Fruit fly (Drosophila melanogaster): ENCODE data around the gene CG4198.

DNA sequence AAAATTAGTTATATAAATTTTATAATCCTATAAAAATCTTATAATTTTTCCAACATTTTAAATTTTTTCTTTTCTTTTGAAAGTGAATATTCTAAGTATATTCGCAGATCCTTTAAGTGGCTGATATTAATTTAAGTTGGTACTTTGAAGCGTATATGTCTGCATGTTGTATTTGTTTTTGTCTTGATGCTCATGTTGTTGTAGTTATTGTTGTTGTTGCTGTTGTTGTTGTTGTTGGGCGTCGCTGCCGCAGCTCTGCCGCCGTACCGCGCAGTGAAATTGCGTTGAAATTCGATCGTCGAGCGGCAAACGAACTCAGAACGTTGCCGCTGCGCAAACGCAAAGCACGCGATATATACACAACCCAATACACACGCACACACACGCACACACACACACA is 17.3 kb upstream of the CG4198 start, which contains the start of gene CG42749:
- no peak for TF ChIP-seq bcd (GFP tag; optimal IDR thresholded peaks at IDR 0.05)
- TF ChIP-seq CHES-1-like (GFP tag; optimal IDR thresholded peaks at IDR 0.05), result no peak
- TF ChIP-seq PHDP (tag; optimal IDR thresholded peaks at IDR 0.05), result no peak
- no peak for TF ChIP-seq br (optimal IDR thresholded peaks at IDR 0.05)
- no peak for TF ChIP-seq Hr3 (GFP tag; optimal IDR thresholded peaks at IDR 0.05)
- TF ChIP-seq gem (tag; optimal IDR thresholded peaks at IDR 0.05), result no peak
- no peak for TF ChIP-seq chm (GFP tag; IDR thresholded peaks at IDR 0.05)
- no peak for TF ChIP-seq CkIIα-i1 (GFP tag; IDR thresholded peaks at IDR 0.05)
- TF ChIP-seq slbo (GFP tag; IDR thresholded peaks at IDR 0.05), result no peak
